ENCODE assay signal across 1 fruit fly cellular context in the genomic region with DNA sequence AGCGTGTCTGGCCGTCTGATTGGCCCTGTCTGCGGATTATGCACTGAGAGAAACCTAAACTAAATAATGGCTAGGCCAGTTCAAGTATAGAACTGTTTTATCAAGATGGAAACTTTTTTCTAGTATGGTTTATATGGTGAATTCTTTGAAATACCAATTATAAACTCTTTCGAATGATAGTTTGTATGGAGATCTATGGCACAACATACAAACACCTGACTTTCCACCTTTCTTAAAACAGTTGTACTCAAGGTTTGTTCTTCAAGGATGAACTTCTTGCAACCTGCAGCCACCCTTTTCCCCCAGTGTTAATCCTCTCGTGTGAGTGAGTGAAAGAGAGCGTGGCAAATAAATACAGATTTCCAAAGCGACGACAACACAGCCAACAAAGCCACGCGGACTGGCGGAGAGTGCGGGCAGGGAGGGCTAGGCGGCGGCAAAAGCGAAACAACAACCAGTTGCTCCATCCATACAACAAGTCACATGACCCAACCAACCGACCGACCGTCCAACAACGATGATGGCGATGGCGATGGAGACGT.
A peak's percentile ranks its signal among the peaks of the same experiment; 100 is the strongest.
TF ChIP-seq lines count a peak whose summit lies in the region.

No protein-coding gene starts in this region.

TF ChIP-seq in whole organism, embryonic, 481 proteins besides CTCF, POLR2A, EP300 and RAD21 (continued from another document):
- peak; percentile 73 for TF ChIP-seq ewg (GFP tag; optimal IDR thresholded peaks at IDR 0.05; lab: Kevin White, UChicago)
- peak; percentile 71 for TF ChIP-seq CG1603 (tag; optimal IDR thresholded peaks at IDR 0.05; lab: Kevin White, UChicago)
- peak; percentile 19 for TF ChIP-seq MTF-1 (GFP tag; optimal IDR thresholded peaks at IDR 0.05; lab: Kevin White, UChicago; ENCODE audit: borderline replicate concordance)
- peak; percentile 89 for TF ChIP-seq crol (GFP tag; IDR thresholded peaks at IDR 0.05; lab: Robert Waterston, UW)
- TF ChIP-seq twi (tag; optimal IDR thresholded peaks at IDR 0.05; lab: Kevin White, UChicago), result peak; percentile 67
- peak; percentile 55 for TF ChIP-seq Ets97D (GFP tag; optimal IDR thresholded peaks at IDR 0.05; lab: Kevin White, UChicago)
- peak; percentile 70 for TF ChIP-seq CG17186 (GFP tag; optimal IDR thresholded peaks at IDR 0.05; lab: Kevin White, UChicago)
- TF ChIP-seq CG2202 (tag; optimal IDR thresholded peaks at IDR 0.05; lab: Kevin White, UChicago), result peak; percentile 1
- peak; percentile 90 for TF ChIP-seq CG12659 (GFP tag; optimal IDR thresholded peaks at IDR 0.05; lab: Kevin White, UChicago)
- peak; percentile 76; the same call in 2 of the 3 replicates for TF ChIP-seq CG3726 (GFP tag; IDR thresholded peaks at IDR 0.05; lab: Robert Waterston, UW)
- no peak for TF ChIP-seq Lpt (GFP tag; optimal IDR thresholded peaks at IDR 0.05; lab: Kevin White, UChicago)
- TF ChIP-seq CG34376 (GFP tag; optimal IDR thresholded peaks at IDR 0.05; lab: Kevin White, UChicago), result peak; percentile 61
- no peak for TF ChIP-seq CG2129 (GFP tag; IDR thresholded peaks at IDR 0.05; lab: Robert Waterston, UW; ENCODE audit: partially characterized antibody)
